Worm (Caenorhabditis elegans) whole organism, late embryonic: ENCODE data around the gene T22B7.7.

Source experiments
- ama-1 ChIP-seq: fragments of 150-350 bp; optimal IDR thresholded peaks from 2 replicates; lab custom pipeline; 2014
- ceh-19 ChIP-seq: fragments of 200-800 bp; sonication (Bioruptor generic); optimal IDR thresholded peaks from 2 replicates; lab custom pipeline; 2018; ENCODE audit warnings: mild to moderate bottlenecking, missing genetic modification characterization, missing compliant biosample characterization
- ceh-30 ChIP-seq: fragments of 150-350 bp; optimal IDR thresholded peaks from 2 replicates; lab custom pipeline; 2014; ENCODE audit warnings: missing biosample characterization, missing genetic modification characterization
- che-1 ChIP-seq: sonication (generic microtip); optimal IDR thresholded peaks from 2 replicates; lab custom pipeline; 2016; ENCODE audit warnings: mild to moderate bottlenecking, missing genetic modification characterization, missing compliant biosample characterization
- dve-1 ChIP-seq: sonication (generic microtip); optimal IDR thresholded peaks from 2 replicates; lab custom pipeline; 2017; ENCODE audit warnings: antibody characterized with exemption, mild to moderate bottlenecking, missing genetic modification characterization, missing compliant biosample characterization
- fkh-10 ChIP-seq: fragments of 150-350 bp; optimal IDR thresholded peaks from 2 replicates; lab custom pipeline; 2014; ENCODE audit warnings: missing biosample characterization, missing genetic modification reagents, missing genetic modification characterization
- sox-2 ChIP-seq: fragments of 200-800 bp; sonication (Bioruptor generic); IDR thresholded peaks from 2 replicates; pipeline ENCODE4 v1.3.6; 2022; ENCODE audit warnings: missing genetic modification reagents, missing genetic modification characterization, missing compliant biosample characterization
- tbx-2 ChIP-seq: sonication (generic microtip); optimal IDR thresholded peaks from 2 replicates; lab custom pipeline; 2016; ENCODE audit warnings: missing genetic modification characterization, missing compliant biosample characterization
- unc-3 ChIP-seq, 2 experiments: fragments of 200-800 bp in 1 of 2; sonication (Bioruptor generic) in 1 of 2; sonication (generic microtip) in 1 of 2; conservative IDR thresholded peaks in 1 of 2; optimal IDR thresholded peaks in 1 of 2; 2 replicates each; pipeline versions ENCODE4 v1.3.6 to Lab custom; 2016 to 2022; ENCODE audit warnings: missing compliant biosample characterization in 2 of 2, missing genetic modification characterization in 2 of 2, missing genetic modification reagents in 1 of 2
- unc-86 ChIP-seq: sonication (generic microtip); optimal IDR thresholded peaks from 2 replicates; lab custom pipeline; 2016; ENCODE audit warnings: missing genetic modification characterization, missing compliant biosample characterization

ce11 chrX:5680125-5680524 is 26.3 kb upstream of the T22B7.7 start, which contains the start of gene set-19:
- TF ChIP-seq ceh-19 (GFP tag; lab: Kevin White, UChicago) (no peak), ceh-30 (tag; lab: Kevin White, UChicago) (no peak), dve-1 (no peak), unc-86 (no peak), tbx-2 (tag; lab: Kevin White, UChicago) (no peak), unc-3 (GFP tag; conservative IDR thresholded peaks at IDR 0.05; lab: Robert Waterston, UW) (no peak), unc-3 (tag; optimal IDR thresholded peaks at IDR 0.05; lab: Kevin White, UChicago) (no peak), fkh-10 (GFP tag; lab: Kevin White, UChicago) (no peak), sox-2 (GFP tag; lab: Robert Waterston, UW) (no peak), che-1 (no peak), ama-1 (no peak)
